Worm (Caenorhabditis elegans): Measurements from ENCODE around the gene ZK721.3.
A peak's percentile ranks its signal among the peaks of the same experiment; 100 is the strongest.

ZK721.3 gene

ce11 chrX:8835405-8835804, 51.1 kb downstream of the ZK721.3 start, which contains the start of gene sec-15:
sec-15 (minus strand) TSS chrX:8835715.
- TF ChIP-seq nfya-1 (tag; optimal IDR thresholded peaks at IDR 0.05) = no peak
- no peak for TF ChIP-seq ttx-3 (tag; optimal IDR thresholded peaks at IDR 0.05)
- TF ChIP-seq ceh-19 (GFP tag; optimal IDR thresholded peaks at IDR 0.05) = no peak
- TF ChIP-seq unc-3 (GFP tag; conservative IDR thresholded peaks at IDR 0.05) = no peak
- TF ChIP-seq unc-3 (tag; optimal IDR thresholded peaks at IDR 0.05) = no peak
- no peak for TF ChIP-seq hlh-30 (tag; optimal IDR thresholded peaks at IDR 0.05; ENCODE audit: insufficient read depth)
- TF ChIP-seq dve-1 (tag; optimal IDR thresholded peaks at IDR 0.05) = no peak

ce11 chrX:8835887-8836348, 51.6 kb downstream of the ZK721.3 start, which contains the start of gene C28G1.2:
C28G1.2 (plus strand) TSS chrX:8836016.
- TF ChIP-seq unc-86 (tag; optimal IDR thresholded peaks at IDR 0.05) = peak; percentile 94
- TF ChIP-seq nfya-1 (tag; optimal IDR thresholded peaks at IDR 0.05) = peak; percentile 89
- peak; percentile 97 for TF ChIP-seq ceh-34 (tag; optimal IDR thresholded peaks at IDR 0.05)
- TF ChIP-seq fkh-10 (GFP tag; optimal IDR thresholded peaks at IDR 0.05) = peak; percentile 80
- TF ChIP-seq elt-4 (tag; optimal IDR thresholded peaks at IDR 0.05) = peak; percentile 90
- peak; percentile 95 for TF ChIP-seq tbx-2 (tag; optimal IDR thresholded peaks at IDR 0.05)
- TF ChIP-seq ceh-6 (GFP tag; optimal IDR thresholded peaks at IDR 0.05) = peak; percentile 95
- TF ChIP-seq nhr-11 (tag; optimal IDR thresholded peaks at IDR 0.05) = no peak
- TF ChIP-seq ceh-30 (tag; optimal IDR thresholded peaks at IDR 0.05) = peak; percentile 88
- TF ChIP-seq Y22D7AL.16 (tag; optimal IDR thresholded peaks at IDR 0.05) = peak; percentile 96
- TF ChIP-seq pros-1 (tag; optimal IDR thresholded peaks at IDR 0.05) = peak; percentile 75
- peak; percentile 71 for TF ChIP-seq odd-2 (tag; optimal IDR thresholded peaks at IDR 0.05)
- peak; percentile 87 for TF ChIP-seq ceh-9 (tag; optimal IDR thresholded peaks at IDR 0.05)
- TF ChIP-seq rnt-1 (tag; optimal IDR thresholded peaks at IDR 0.05) = peak; percentile 96
- TF ChIP-seq hlh-13 (GFP tag; optimal IDR thresholded peaks at IDR 0.05) = peak; percentile 97
- peak; percentile 93 for TF ChIP-seq sdc-2 (tag; optimal IDR thresholded peaks at IDR 0.05)
- TF ChIP-seq pat-9 (tag; optimal IDR thresholded peaks at IDR 0.05) = peak; percentile 93
- TF ChIP-seq che-1 (tag; optimal IDR thresholded peaks at IDR 0.05) = peak; percentile 93
- peak; percentile 94 for TF ChIP-seq F13H6.1 (tag; optimal IDR thresholded peaks at IDR 0.05)
- peak; percentile 87 for TF ChIP-seq K09A11.1 (tag; optimal IDR thresholded peaks at IDR 0.05; ENCODE audit: insufficient read depth)
- TF ChIP-seq pha-4 (tag; optimal IDR thresholded peaks at IDR 0.05) = no peak
- peak; percentile 86 for TF ChIP-seq sox-2 (GFP tag; IDR thresholded peaks at IDR 0.05)
- peak; percentile 90 for TF ChIP-seq nhr-232 (tag; optimal IDR thresholded peaks at IDR 0.05)
- TF ChIP-seq fax-1 (tag; optimal IDR thresholded peaks at IDR 0.05) = peak; percentile 89
- TF ChIP-seq ahr-1 (tag; optimal IDR thresholded peaks at IDR 0.05) = peak; percentile 92
- peak; percentile 89 for TF ChIP-seq ceh-2 (tag; optimal IDR thresholded peaks at IDR 0.05)
- peak; percentile 85 for TF ChIP-seq npax-4 (tag; optimal IDR thresholded peaks at IDR 0.05)
- peak; percentile 26 for TF ChIP-seq pax-1 (tag; optimal IDR thresholded peaks at IDR 0.05)
- TF ChIP-seq lin-11 (tag; optimal IDR thresholded peaks at IDR 0.05) = peak; percentile 91
- TF ChIP-seq sox-4 (tag; optimal IDR thresholded peaks at IDR 0.05) = peak; percentile 94
- peak; percentile 87 for TF ChIP-seq C08G9.2 (tag; optimal IDR thresholded peaks at IDR 0.05)
- TF ChIP-seq ceh-45 (GFP tag; IDR thresholded peaks at IDR 0.05) = peak; percentile 94
- TF ChIP-seq ceh-19 (GFP tag; optimal IDR thresholded peaks at IDR 0.05) = peak; percentile 95
- TF ChIP-seq dmd-4 (tag; optimal IDR thresholded peaks at IDR 0.05; ENCODE audit: borderline replicate concordance) = peak; percentile 91
- peak; percentile 96 for TF ChIP-seq syd-9 (tag; optimal IDR thresholded peaks at IDR 0.05)
- peak; percentile 8 for TF ChIP-seq ceh-22 (tag; optimal IDR thresholded peaks at IDR 0.05)
- TF ChIP-seq unc-3 (GFP tag; conservative IDR thresholded peaks at IDR 0.05) = peak; percentile 97
- peak; percentile 94 for TF ChIP-seq unc-3 (tag; optimal IDR thresholded peaks at IDR 0.05)
- TF ChIP-seq unc-55 (GFP tag; optimal IDR thresholded peaks at IDR 0.05) = peak; percentile 25
- peak; percentile 93 for TF ChIP-seq ztf-16 (tag; optimal IDR thresholded peaks at IDR 0.05)
- peak; percentile 79 for TF ChIP-seq ceh-24 (tag; optimal IDR thresholded peaks at IDR 0.05)
- TF ChIP-seq ttx-3 (tag; optimal IDR thresholded peaks at IDR 0.05) = peak; percentile 95
- TF ChIP-seq tbx-7 (tag; optimal IDR thresholded peaks at IDR 0.05) = peak; percentile 77
- TF ChIP-seq ets-4 (tag; optimal IDR thresholded peaks at IDR 0.05) = peak; percentile 52
- peak; percentile 92 for TF ChIP-seq ceh-14 (tag; optimal IDR thresholded peaks at IDR 0.05)
- TF ChIP-seq hlh-8 (tag; optimal IDR thresholded peaks at IDR 0.05) = peak; percentile 87
- TF ChIP-seq unc-42 (tag; optimal IDR thresholded peaks at IDR 0.05) = peak; percentile 93
- TF ChIP-seq ceh-48 (tag; optimal IDR thresholded peaks at IDR 0.05) = peak; percentile 89

All from whole organism, late embryonic.